Fruit fly (Drosophila melanogaster): ENCODE measurements around the gene CG11854.
A peak's percentile ranks its signal among the peaks of the same experiment; 100 is the strongest.

CG11854 gene

DNA sequence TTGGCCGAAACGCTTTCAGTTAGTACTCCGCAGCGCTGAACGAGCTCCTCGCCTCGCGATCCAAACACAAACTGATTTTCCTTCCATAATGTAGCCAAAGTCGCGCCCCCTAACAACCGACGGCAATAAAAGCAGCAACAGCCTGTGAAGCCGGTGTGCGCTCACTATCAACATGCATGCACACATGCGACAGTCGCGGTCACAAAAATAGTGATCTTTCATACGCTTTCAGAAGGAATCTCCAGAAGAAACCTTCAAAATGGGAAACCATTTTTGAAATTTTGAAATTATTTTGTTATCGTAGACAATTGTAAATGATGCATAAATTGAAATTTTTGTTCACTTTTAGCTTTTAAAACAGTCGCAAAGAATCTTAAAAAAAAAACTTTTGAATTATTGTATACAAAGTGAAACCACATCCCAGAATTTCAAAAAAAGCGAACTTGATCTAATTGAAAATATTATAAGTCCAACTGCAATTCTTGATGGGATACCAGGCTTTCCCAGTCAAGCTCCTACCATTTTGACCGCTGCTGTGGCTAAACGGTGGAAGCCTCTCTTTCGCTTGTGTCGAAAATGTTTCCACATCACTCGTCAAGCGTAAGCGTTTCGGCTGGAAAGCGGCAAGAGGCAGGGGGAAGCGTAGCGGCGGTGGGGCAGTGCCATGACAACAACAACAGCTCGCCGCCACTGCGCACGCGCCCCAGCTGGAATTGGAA, 9.4 kb upstream of the CG11854 start, which contains the start of gene Cad96Cb (continued):
- TF ChIP-seq CG7556 (GFP tag; optimal IDR thresholded peaks at IDR 0.05) (peak; percentile 95), CG2678 (tag; optimal IDR thresholded peaks at IDR 0.05) (peak; percentile 90), twi (tag; optimal IDR thresholded peaks at IDR 0.05) (peak; percentile 78), CG8388 (GFP tag; optimal IDR thresholded peaks at IDR 0.05) (peak; percentile 85), abd-A (tag; optimal IDR thresholded peaks at IDR 0.05) (no peak), CG6813 (GFP tag; optimal IDR thresholded peaks at IDR 0.05) (peak; percentile 80), CG17385 (GFP tag; optimal IDR thresholded peaks at IDR 0.05) (peak; percentile 82), Lhr (GFP tag; optimal IDR thresholded peaks at IDR 0.05) (peak; percentile 68), CHES-1-like (GFP tag; optimal IDR thresholded peaks at IDR 0.05) (peak; percentile 52), p53 (GFP tag; optimal IDR thresholded peaks at IDR 0.05) (no peak), CG18476 (GFP tag; optimal IDR thresholded peaks at IDR 0.05) (peak; percentile 80), scrt (GFP tag; optimal IDR thresholded peaks at IDR 0.05) (peak; percentile 48), CG10209 (GFP tag; optimal IDR thresholded peaks at IDR 0.05) (peak; percentile 85), Six4 (GFP tag; optimal IDR thresholded peaks at IDR 0.05) (peak; percentile 78), CG7839 (tag; optimal IDR thresholded peaks at IDR 0.05) (peak; percentile 90), Elba2 (GFP tag; optimal IDR thresholded peaks at IDR 0.05) (no peak), B-H1 (GFP tag; IDR thresholded peaks at IDR 0.05) (no peak; the same call in 2 of the 3 replicates), CG4820 (GFP tag; optimal IDR thresholded peaks at IDR 0.05) (peak; percentile 89), kni (GFP tag; optimal IDR thresholded peaks at IDR 0.05) (peak; percentile 53), CG2129 (GFP tag; IDR thresholded peaks at IDR 0.05; ENCODE audit: partially characterized antibody) (no peak), CG9437 (GFP tag; optimal IDR thresholded peaks at IDR 0.05) (peak; percentile 87), z (GFP tag; IDR thresholded peaks at IDR 0.05) (no peak), CG30431 (GFP tag; optimal IDR thresholded peaks at IDR 0.05) (peak; percentile 68), cas (GFP tag; IDR thresholded peaks at IDR 0.05) (no peak), br (optimal IDR thresholded peaks at IDR 0.05) (no peak), Dip3 (GFP tag; optimal IDR thresholded peaks at IDR 0.05) (peak; percentile 20), CG32772 (GFP tag; IDR thresholded peaks at IDR 0.05) (no peak), CG16813 (GFP tag; IDR thresholded peaks at IDR 0.05; ENCODE audit: partially characterized antibody) (no peak), fru (optimal IDR thresholded peaks at IDR 0.05) (no peak), CG4282 (GFP tag; optimal IDR thresholded peaks at IDR 0.05) (peak; percentile 28), CG4854 (GFP tag; optimal IDR thresholded peaks at IDR 0.05) (peak; percentile 69), Ets65A (GFP tag) (peak; percentile 95), Atf-2 (GFP tag; optimal IDR thresholded peaks at IDR 0.05) (peak; percentile 88), zf30C (GFP tag; optimal IDR thresholded peaks at IDR 0.05) (no peak), Usf (GFP tag; optimal IDR thresholded peaks at IDR 0.05) (peak; percentile 56), zen (tag; optimal IDR thresholded peaks at IDR 0.05) (peak; percentile 57), ac (GFP tag; optimal IDR thresholded peaks at IDR 0.05) (peak; percentile 43), Ets97D (GFP tag; optimal IDR thresholded peaks at IDR 0.05) (peak; percentile 28), CG8944 (GFP tag; optimal IDR thresholded peaks at IDR 0.05) (peak; percentile 75), corto (GFP tag; optimal IDR thresholded peaks at IDR 0.05) (peak; percentile 31), GATAe (GFP tag; conservative IDR thresholded peaks at IDR 0.05) (no peak), CG2199 (GFP tag; IDR thresholded peaks at IDR 0.05) (no peak), grau (tag; optimal IDR thresholded peaks at IDR 0.05) (peak; percentile 81), CG11456 (GFP tag; IDR thresholded peaks at IDR 0.05) (no peak), eve (GFP tag; optimal IDR thresholded peaks at IDR 0.05) (no peak), eyg (GFP tag; optimal IDR thresholded peaks at IDR 0.05) (peak; percentile 75), mld (GFP tag; IDR thresholded peaks at IDR 0.05; ENCODE audit: partially characterized antibody) (no peak), chinmo (GFP tag; IDR thresholded peaks at IDR 0.05; ENCODE audit: partially characterized antibody) (no peak), rib (GFP tag; IDR thresholded peaks at IDR 0.05) (no peak), CG17359 (tag; optimal IDR thresholded peaks at IDR 0.05) (peak; percentile 83)
